Worm (Caenorhabditis elegans) whole organism, late embryonic: Measurements from ENCODE around the gene Y38F1A.1.

Source experiments
- F13H6.1 ChIP-seq: sonication (generic microtip); optimal IDR thresholded peaks from 2 replicates; lab custom pipeline; 2016; ENCODE audit warnings: missing genetic modification characterization, missing compliant biosample characterization
- Y22D7AL.16 ChIP-seq: sonication (generic microtip); optimal IDR thresholded peaks from 2 replicates; lab custom pipeline; 2016; ENCODE audit warnings: missing genetic modification characterization, missing compliant biosample characterization
- ceh-14 ChIP-seq: sonication (generic microtip); optimal IDR thresholded peaks from 2 replicates; lab custom pipeline; 2016; ENCODE audit warnings: missing genotype, missing genetic modification characterization, missing compliant biosample characterization
- ceh-34 ChIP-seq: sonication (generic microtip); optimal IDR thresholded peaks from 2 replicates; lab custom pipeline; 2016; ENCODE audit warnings: mild to moderate bottlenecking, missing genetic modification characterization, missing compliant biosample characterization
- elt-2 ChIP-seq: sonication (generic microtip); optimal IDR thresholded peaks from 2 replicates; lab custom pipeline; 2016; ENCODE audit warnings: missing genetic modification reagents, missing genetic modification characterization, missing compliant biosample characterization
- elt-4 ChIP-seq: sonication (generic microtip); optimal IDR thresholded peaks from 2 replicates; lab custom pipeline; 2016; ENCODE audit warnings: missing genetic modification characterization, missing compliant biosample characterization
- ets-4 ChIP-seq: sonication (generic microtip); optimal IDR thresholded peaks from 2 replicates; lab custom pipeline; 2016; ENCODE audit warnings: missing genetic modification characterization, missing compliant biosample characterization
- eyg-1 ChIP-seq: sonication (generic microtip); optimal IDR thresholded peaks from 2 replicates; lab custom pipeline; 2016; ENCODE audit warnings: missing genotype, missing genetic modification characterization, missing compliant biosample characterization
- fkh-10 ChIP-seq: fragments of 150-350 bp; optimal IDR thresholded peaks from 2 replicates; lab custom pipeline; 2014; ENCODE audit warnings: missing biosample characterization, missing genetic modification reagents, missing genetic modification characterization
- pax-1 ChIP-seq: fragments of 150-350 bp; optimal IDR thresholded peaks from 2 replicates; lab custom pipeline; 2014; ENCODE audit warnings: missing biosample characterization, missing genetic modification characterization
- pqm-1 ChIP-seq: sonication (generic microtip); optimal IDR thresholded peaks from 2 replicates; lab custom pipeline; 2016; ENCODE audit warnings: missing genetic modification characterization, missing compliant biosample characterization
- pros-1 ChIP-seq: fragments of 150-350 bp; optimal IDR thresholded peaks from 2 replicates; lab custom pipeline; 2014; ENCODE audit warnings: missing biosample characterization, missing genetic modification reagents, missing genetic modification characterization
- sox-2 ChIP-seq: fragments of 200-800 bp; sonication (Bioruptor generic); IDR thresholded peaks from 2 replicates; pipeline ENCODE4 v1.3.6; 2022; ENCODE audit warnings: missing genetic modification reagents, missing genetic modification characterization, missing compliant biosample characterization
- syd-9 ChIP-seq: sonication (generic microtip); optimal IDR thresholded peaks from 2 replicates; lab custom pipeline; 2016; ENCODE audit warnings: mild to moderate bottlenecking, missing genetic modification characterization, moderate library complexity, missing compliant biosample characterization

DNA sequence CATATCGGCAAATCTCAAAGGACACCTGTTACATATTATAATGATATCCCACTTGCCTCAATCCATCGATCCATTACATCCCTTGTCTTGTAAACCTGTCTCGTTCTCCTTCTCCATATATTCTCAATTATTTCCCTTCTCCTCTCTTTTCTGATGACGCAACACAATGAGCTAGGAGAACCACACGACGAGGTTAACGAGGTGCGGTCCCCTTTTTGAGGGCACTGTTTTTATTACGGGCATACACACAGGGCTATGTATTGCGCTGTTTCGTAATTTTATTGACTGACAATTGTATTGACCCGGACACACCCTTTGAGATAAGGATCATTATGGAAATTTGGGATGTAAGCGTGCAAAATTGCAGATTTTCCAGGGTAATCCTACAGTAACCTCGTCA is 24.1 kb upstream of the Y38F1A.1 start:
- no peak for TF ChIP-seq sox-2 (GFP tag; lab: Robert Waterston, UW)
- TF ChIP-seq elt-2 = no peak
- TF ChIP-seq ceh-14 (tag; lab: Kevin White, UChicago) = no peak
- no peak for TF ChIP-seq pros-1 (tag; lab: Kevin White, UChicago)
- TF ChIP-seq pqm-1 (tag; lab: Kevin White, UChicago) = no peak
- no peak for TF ChIP-seq fkh-10 (GFP tag; lab: Kevin White, UChicago)
- no peak for TF ChIP-seq ets-4 (tag; lab: Kevin White, UChicago)
- TF ChIP-seq syd-9 = no peak
- no peak for TF ChIP-seq ceh-34 (tag; lab: Kevin White, UChicago)
- TF ChIP-seq pax-1 (tag; lab: Kevin White, UChicago) = no peak
- no peak for TF ChIP-seq elt-4 (tag; lab: Kevin White, UChicago)
- TF ChIP-seq eyg-1 = no peak
- TF ChIP-seq F13H6.1 = no peak
- TF ChIP-seq Y22D7AL.16 = no peak
